Worm (Caenorhabditis elegans) whole organism, midembryonic: ENCODE results near the gene C43C3.4.

Source experiments
- T22C8.4 ChIP-seq: fragments of 200-800 bp; sonication (Bioruptor generic); IDR thresholded peaks from 2 replicates; pipeline ENCODE4 v1.3.6; 2022; ENCODE audit warnings: missing genetic modification characterization, missing compliant biosample characterization
- cog-1 ChIP-seq: sonication (generic microtip); optimal IDR thresholded peaks from 2 replicates; lab custom pipeline; 2016; ENCODE audit warnings: missing genetic modification characterization, missing compliant biosample characterization
- flt-1 ChIP-seq: fragments of 200-800 bp; sonication (Bioruptor generic); IDR thresholded peaks from 2 replicates; pipeline ENCODE4 v1.3.6; 2022; ENCODE audit warnings: missing genetic modification characterization, missing compliant biosample characterization
- klf-2 ChIP-seq: fragments of 200-800 bp; sonication (Bioruptor generic); conservative IDR thresholded peaks from 2 replicates; pipeline ENCODE4 v1.3.6; 2022; ENCODE audit warnings: missing genetic modification reagents, missing genetic modification characterization, missing compliant biosample characterization
- med-1 ChIP-seq: sonication (generic microtip); optimal IDR thresholded peaks from 2 replicates; lab custom pipeline; 2017; ENCODE audit warnings: missing genetic modification characterization, mild to moderate bottlenecking, missing compliant biosample characterization, antibody characterized with exemption, missing genetic modification reagents; ENCODE audit not compliant: insufficient read depth
- ref-1 ChIP-seq: fragments of 200-800 bp; sonication (Bioruptor generic); conservative IDR thresholded peaks from 2 replicates; pipeline ENCODE4 v1.3.6; 2022; ENCODE audit warnings: missing genetic modification reagents, missing genetic modification characterization, missing compliant biosample characterization
- tab-1 ChIP-seq: fragments of 200-800 bp; sonication (Bioruptor generic); IDR thresholded peaks from 2 replicates; pipeline ENCODE4 v1.3.6; 2022; ENCODE audit warnings: missing genetic modification characterization, missing compliant biosample characterization
- ztf-23 ChIP-seq: fragments of 200-800 bp; sonication (Bioruptor generic); IDR thresholded peaks from 2 replicates; pipeline ENCODE4 v1.3.6; 2022; ENCODE audit warnings: missing genetic modification reagents, missing genetic modification characterization, missing compliant biosample characterization
- ztf-29 ChIP-seq: fragments of 200-800 bp; sonication (Bioruptor generic); IDR thresholded peaks from 2 replicates; pipeline ENCODE4 v1.3.6; 2022; ENCODE audit warnings: missing genetic modification reagents, missing genetic modification characterization, missing compliant biosample characterization

Gene C43C3.4

DNA sequence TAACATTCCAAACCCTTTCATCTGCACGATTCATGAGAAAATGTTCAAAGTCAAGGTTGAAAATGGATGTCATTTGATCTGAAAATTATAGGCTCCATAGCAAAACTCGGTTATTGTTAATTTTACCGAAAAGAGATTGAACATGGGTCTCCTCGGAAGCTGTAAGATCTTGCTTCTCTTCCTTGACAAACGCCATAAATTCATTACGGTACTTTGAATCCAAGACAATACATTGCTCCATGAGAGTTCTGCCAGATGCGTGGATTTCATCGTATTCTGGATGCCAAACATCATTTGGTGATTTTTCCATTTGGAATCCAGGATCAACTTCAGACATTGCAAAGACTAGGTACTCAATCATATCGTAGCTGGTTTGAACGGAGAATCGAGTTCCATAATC lies 8.8 kb downstream of the C43C3.4 start:
- no peak for TF ChIP-seq ref-1 (GFP tag; lab: Robert Waterston, UW)
- no peak for TF ChIP-seq ztf-23 (GFP tag; lab: Robert Waterston, UW)
- no peak for TF ChIP-seq klf-2 (GFP tag; lab: Robert Waterston, UW)
- TF ChIP-seq cog-1 (tag; lab: Kevin White, UChicago), result no peak
- no peak for TF ChIP-seq med-1 (GFP tag; lab: Kevin White, UChicago)
- TF ChIP-seq flt-1 (GFP tag; lab: Robert Waterston, UW), result no peak
- TF ChIP-seq T22C8.4 (GFP tag; lab: Robert Waterston, UW), result no peak
- no peak for TF ChIP-seq tab-1 (GFP tag; lab: Robert Waterston, UW)
- no peak for TF ChIP-seq ztf-29 (GFP tag; lab: Robert Waterston, UW)

- TF ChIP-seq flt-1 (GFP tag; lab: Robert Waterston, UW) (no peak), ztf-29 (GFP tag; lab: Robert Waterston, UW) (no peak), med-1 (GFP tag; lab: Kevin White, UChicago) (no peak), klf-2 (GFP tag; lab: Robert Waterston, UW) (no peak), T22C8.4 (GFP tag; lab: Robert Waterston, UW) (no peak), ref-1 (GFP tag; lab: Robert Waterston, UW) (no peak), tab-1 (GFP tag; lab: Robert Waterston, UW) (no peak), cog-1 (tag; lab: Kevin White, UChicago) (no peak), ztf-23 (GFP tag; lab: Robert Waterston, UW) (no peak)
Measured at ce11 chrX:9656772-9657171, 17.9 kb downstream of the C43C3.4 start.

- no peak for TF ChIP-seq tab-1 (GFP tag; lab: Robert Waterston, UW)
- TF ChIP-seq med-1 (GFP tag; lab: Kevin White, UChicago), result no peak
- TF ChIP-seq ztf-23 (GFP tag; lab: Robert Waterston, UW), result no peak
- TF ChIP-seq cog-1 (tag; lab: Kevin White, UChicago), result no peak
- TF ChIP-seq T22C8.4 (GFP tag; lab: Robert Waterston, UW), result no peak
- TF ChIP-seq ref-1 (GFP tag; lab: Robert Waterston, UW), result no peak
- no peak for TF ChIP-seq klf-2 (GFP tag; lab: Robert Waterston, UW)
- no peak for TF ChIP-seq flt-1 (GFP tag; lab: Robert Waterston, UW)
- no peak for TF ChIP-seq ztf-29 (GFP tag; lab: Robert Waterston, UW)
Measured at ce11 chrX:9654232-9654631, 20.5 kb downstream of the C43C3.4 start.

DNA sequence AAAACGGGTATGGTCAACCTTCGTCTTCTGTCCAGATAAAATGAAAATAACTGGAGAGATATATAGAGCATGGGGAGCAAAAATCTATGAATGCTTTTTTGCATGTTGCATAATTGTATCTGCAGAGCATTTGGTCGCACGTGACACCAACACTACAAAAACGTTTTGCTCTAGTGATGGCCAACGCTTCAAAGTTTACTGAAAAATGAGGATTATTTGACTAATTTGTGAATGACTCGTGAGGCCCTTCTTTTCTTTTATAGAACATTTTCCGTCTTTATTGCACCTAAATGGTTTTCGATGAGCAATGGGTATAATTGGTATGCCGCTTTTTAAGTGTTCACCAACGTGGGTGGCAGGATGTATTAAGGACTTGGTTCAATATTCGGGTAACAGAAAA lies 21.2 kb downstream of the C43C3.4 start:
- TF ChIP-seq cog-1 (tag; lab: Kevin White, UChicago) (no peak), tab-1 (GFP tag; lab: Robert Waterston, UW) (no peak), ref-1 (GFP tag; lab: Robert Waterston, UW) (no peak), klf-2 (GFP tag; lab: Robert Waterston, UW) (no peak), ztf-23 (GFP tag; lab: Robert Waterston, UW) (no peak), med-1 (GFP tag; lab: Kevin White, UChicago) (no peak), T22C8.4 (GFP tag; lab: Robert Waterston, UW) (no peak), flt-1 (GFP tag; lab: Robert Waterston, UW) (no peak), ztf-29 (GFP tag; lab: Robert Waterston, UW) (no peak)

- no peak for TF ChIP-seq med-1 (GFP tag; lab: Kevin White, UChicago)
- no peak for TF ChIP-seq flt-1 (GFP tag; lab: Robert Waterston, UW)
- no peak for TF ChIP-seq ref-1 (GFP tag; lab: Robert Waterston, UW)
- no peak for TF ChIP-seq klf-2 (GFP tag; lab: Robert Waterston, UW)
- no peak for TF ChIP-seq cog-1 (tag; lab: Kevin White, UChicago)
- TF ChIP-seq ztf-23 (GFP tag; lab: Robert Waterston, UW), result no peak
- TF ChIP-seq ztf-29 (GFP tag; lab: Robert Waterston, UW), result no peak
- TF ChIP-seq T22C8.4 (GFP tag; lab: Robert Waterston, UW), result no peak
- no peak for TF ChIP-seq tab-1 (GFP tag; lab: Robert Waterston, UW)
Measured at ce11 chrX:9653016-9653415, 21.7 kb downstream of the C43C3.4 start, which contains the start of gene aex-2. TSS of gene aex-2 (minus strand) at chrX:9653116.

ce11 chrX:9648098-9648574 lies 26.6 kb downstream of the C43C3.4 start, which contains the start of gene F34H10.4:
TSS of gene F34H10.4 (plus strand) at chrX:9648524.
- TF ChIP-seq med-1 (GFP tag; lab: Kevin White, UChicago), result no peak

DNA sequence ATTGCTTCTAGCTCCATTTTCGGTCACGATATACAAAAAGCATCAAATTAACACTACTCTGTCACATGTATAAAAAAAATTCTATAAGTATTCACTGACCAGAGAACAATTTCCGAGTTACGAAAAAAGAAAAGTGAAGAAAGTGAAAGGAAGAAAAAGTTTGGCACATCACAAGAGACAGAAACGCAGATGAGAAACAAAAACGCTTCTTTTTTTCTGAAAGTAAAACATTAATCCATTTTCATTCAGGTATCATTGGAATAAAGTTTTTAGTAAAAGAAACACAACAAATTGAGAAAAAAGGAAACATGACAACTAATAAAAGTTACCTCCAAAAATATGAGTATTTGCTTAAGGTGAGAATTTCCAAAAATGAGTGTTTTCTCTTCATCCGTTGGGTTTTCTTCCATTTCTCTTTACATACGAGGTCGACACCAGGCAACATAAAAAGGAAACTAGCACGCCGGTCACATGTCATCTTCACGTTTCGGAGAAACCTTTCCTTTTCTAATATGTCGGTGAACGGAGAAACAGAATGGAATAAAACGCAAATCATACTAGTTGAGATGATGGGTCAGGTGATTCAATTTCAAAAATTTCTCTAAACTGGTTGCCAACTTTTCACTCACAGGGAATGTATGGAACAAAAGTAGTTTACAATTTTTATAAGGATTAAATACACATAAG lies 31.8 kb downstream of the C43C3.4 start:
- no peak for TF ChIP-seq med-1 (GFP tag; lab: Kevin White, UChicago)
- no peak for TF ChIP-seq ztf-23 (GFP tag; lab: Robert Waterston, UW)
- TF ChIP-seq ztf-29 (GFP tag; lab: Robert Waterston, UW), result no peak
- no peak for TF ChIP-seq klf-2 (GFP tag; lab: Robert Waterston, UW)
- TF ChIP-seq tab-1 (GFP tag; lab: Robert Waterston, UW), result no peak
- TF ChIP-seq cog-1 (tag; lab: Kevin White, UChicago), result no peak
- TF ChIP-seq ref-1 (GFP tag; lab: Robert Waterston, UW), result no peak
- TF ChIP-seq flt-1 (GFP tag; lab: Robert Waterston, UW), result no peak
- TF ChIP-seq T22C8.4 (GFP tag; lab: Robert Waterston, UW), result no peak

DNA sequence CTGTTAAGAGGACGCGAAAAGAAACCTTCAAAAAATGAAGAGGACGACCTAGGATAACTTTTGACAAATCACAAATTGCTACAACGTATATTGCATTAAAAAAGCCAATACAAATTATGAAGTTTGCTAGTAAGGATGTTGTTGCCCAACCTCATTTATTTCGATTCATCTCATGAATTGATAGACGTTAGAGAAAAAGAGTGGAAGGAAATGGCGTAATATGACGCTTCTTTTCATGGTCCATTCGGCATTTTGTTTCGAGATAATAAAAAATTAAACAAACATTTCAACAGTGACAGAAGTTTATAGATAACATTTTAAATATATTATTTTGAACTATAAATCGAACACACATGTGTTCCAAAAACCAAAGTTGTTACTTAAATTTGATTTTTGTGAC lies 33.8 kb downstream of the C43C3.4 start:
- no peak for TF ChIP-seq T22C8.4 (GFP tag; lab: Robert Waterston, UW)
- no peak for TF ChIP-seq ztf-23 (GFP tag; lab: Robert Waterston, UW)
- TF ChIP-seq flt-1 (GFP tag; lab: Robert Waterston, UW), result no peak
- no peak for TF ChIP-seq cog-1 (tag; lab: Kevin White, UChicago)
- TF ChIP-seq med-1 (GFP tag; lab: Kevin White, UChicago), result no peak
- TF ChIP-seq ref-1 (GFP tag; lab: Robert Waterston, UW), result no peak
- TF ChIP-seq tab-1 (GFP tag; lab: Robert Waterston, UW), result no peak
- TF ChIP-seq ztf-29 (GFP tag; lab: Robert Waterston, UW), result no peak
- TF ChIP-seq klf-2 (GFP tag; lab: Robert Waterston, UW), result no peak
